Worm (Caenorhabditis elegans) whole organism, early embryonic: ENCODE measurements around the gene srb-3.
"Not testable (repeated sequence)": the region's sequence is repeated elsewhere in the genome, so short reads cannot be mapped to it uniquely, and the experiment has no call there.

ENCODE experiments used
- B0310.2 ChIP-seq: sonication (generic microtip); optimal IDR thresholded peaks from 2 replicates; lab custom pipeline; 2016; ENCODE audit warnings: mild to moderate bottlenecking, missing genetic modification characterization, missing compliant biosample characterization
- F13C5.2 ChIP-seq: sonication (generic microtip); optimal IDR thresholded peaks from 2 replicates; lab custom pipeline; 2017; ENCODE audit warnings: mild to moderate bottlenecking, missing genetic modification characterization, inconsistent platforms, missing compliant biosample characterization
- aly-1 ChIP-seq: sonication (generic microtip); optimal IDR thresholded peaks from 2 replicates; lab custom pipeline; 2016; ENCODE audit warnings: missing genetic modification characterization, missing compliant biosample characterization
- ama-1 ChIP-seq: fragments of 150-350 bp; optimal IDR thresholded peaks from 2 replicates; lab custom pipeline; 2014
- ceh-13 ChIP-seq: fragments of 200-800 bp; sonication (Bioruptor generic); optimal IDR thresholded peaks from 2 replicates; lab custom pipeline; 2018; ENCODE audit warnings: mild to moderate bottlenecking, missing genetic modification characterization, missing compliant biosample characterization
- ceh-36 ChIP-seq: sonication (generic microtip); optimal IDR thresholded peaks from 2 replicates; lab custom pipeline; 2016; ENCODE audit warnings: missing genetic modification characterization, inconsistent platforms, missing compliant biosample characterization
- ets-7 ChIP-seq: sonication (generic microtip); optimal IDR thresholded peaks from 2 replicates; lab custom pipeline; 2016; ENCODE audit warnings: missing genotype, missing genetic modification characterization, missing compliant biosample characterization
- flt-1 ChIP-seq: fragments of 200-800 bp; sonication (Bioruptor generic); IDR thresholded peaks from 2 replicates; pipeline ENCODE4 v1.3.6; 2022; ENCODE audit warnings: missing genetic modification characterization, missing compliant biosample characterization
- hmbx-1 ChIP-seq: sonication (generic microtip); optimal IDR thresholded peaks from 2 replicates; lab custom pipeline; 2016; ENCODE audit warnings: mild to moderate bottlenecking, missing genetic modification characterization, missing compliant biosample characterization
- hmg-4 ChIP-seq: fragments of 200-800 bp; sonication (Bioruptor generic); optimal IDR thresholded peaks from 2 replicates; lab custom pipeline; 2018; ENCODE audit warnings: mild to moderate bottlenecking, missing genetic modification characterization, missing compliant biosample characterization
- hnd-1 ChIP-seq: sonication (generic microtip); optimal IDR thresholded peaks from 2 replicates; lab custom pipeline; 2016; ENCODE audit warnings: missing genetic modification characterization, missing compliant biosample characterization
- pes-1 ChIP-seq: fragments of 200-800 bp; sonication (Bioruptor generic); IDR thresholded peaks from 2 replicates; pipeline ENCODE4 v1.3.6; 2022; ENCODE audit warnings: missing genetic modification reagents, missing genetic modification characterization, missing compliant biosample characterization
- scrt-1 ChIP-seq: fragments of 200-800 bp; sonication (Bioruptor generic); IDR thresholded peaks from 2 replicates; pipeline ENCODE4 v1.3.6; 2022; ENCODE audit warnings: missing genetic modification characterization, missing compliant biosample characterization
- sea-1 ChIP-seq: fragments of 200-800 bp; sonication (Bioruptor generic); conservative IDR thresholded peaks from 2 replicates; pipeline ENCODE4 v1.3.6; 2022; ENCODE audit warnings: missing genetic modification characterization, missing compliant biosample characterization
- tbx-11 ChIP-seq: fragments of 200-800 bp; sonication (Bioruptor generic); IDR thresholded peaks from 2 replicates; pipeline ENCODE4 v1.3.6; 2022; ENCODE audit warnings: missing genetic modification characterization, missing compliant biosample characterization
- tbx-37 ChIP-seq: fragments of 200-800 bp; sonication (Bioruptor generic); conservative IDR thresholded peaks from 2 replicates; pipeline ENCODE4 v1.3.6; 2022; ENCODE audit warnings: missing genetic modification reagents, missing genetic modification characterization, missing compliant biosample characterization
- tra-4 ChIP-seq: sonication (generic microtip); optimal IDR thresholded peaks from 2 replicates; lab custom pipeline; 2017; ENCODE audit warnings: missing genetic modification characterization, missing compliant biosample characterization

srb-3 gene

ce11 chrII:5171610-5172009 is 5.0 kb upstream of the srb-3 start, which contains the start of gene C27D6.15:
Gene C27D6.15 (plus strand): TSS chrII:5171910.
- TF ChIP-seq F13C5.2 (tag; lab: Kevin White, UChicago) (no peak), ets-7 (tag; lab: Kevin White, UChicago) (no peak), ceh-13 (GFP tag; lab: Kevin White, UChicago) (no peak), ceh-36 (tag; lab: Kevin White, UChicago) (no peak), scrt-1 (no peak), ama-1 (lab: Kevin White, UChicago) (no peak), hmbx-1 (no peak)

- TF ChIP-seq hmg-4: no peak
- no peak for TF ChIP-seq tbx-11 (GFP tag; lab: Robert Waterston, UW)
- TF ChIP-seq scrt-1: no peak
- TF ChIP-seq flt-1: no peak
- TF ChIP-seq tbx-37 (GFP tag; lab: Robert Waterston, UW): no peak
- no peak for TF ChIP-seq pes-1 (GFP tag; lab: Robert Waterston, UW)
- no peak for TF ChIP-seq ama-1 (lab: Kevin White, UChicago)
- TF ChIP-seq ceh-36 (tag; lab: Kevin White, UChicago): no peak
- TF ChIP-seq ets-7 (tag; lab: Kevin White, UChicago): no peak
- no peak for TF ChIP-seq hnd-1 (tag; lab: Kevin White, UChicago)
- no peak for TF ChIP-seq aly-1 (tag; lab: Kevin White, UChicago)
- TF ChIP-seq F13C5.2 (tag; lab: Kevin White, UChicago): no peak
- TF ChIP-seq hmbx-1: no peak
- no peak for TF ChIP-seq tra-4
- no peak for TF ChIP-seq ceh-13 (GFP tag; lab: Kevin White, UChicago)
- TF ChIP-seq B0310.2: no peak
These were observed 4.3 kb upstream of the srb-3 start, which contains the start of gene srb-1 for ce11 chrII:5170932-5171331. Gene srb-1 (minus strand): TSS chrII:5171032.

ce11 chrII:5163283-5163682 is 3.4 kb downstream of the srb-3 start, which contains the start of gene srb-5:
Gene srb-5 (minus strand): TSS chrII:5163383.
- TF ChIP-seq F13C5.2 (tag; lab: Kevin White, UChicago): no peak
- no peak for TF ChIP-seq tra-4
- TF ChIP-seq sea-1 (GFP tag; lab: Robert Waterston, UW): no peak
- no peak for TF ChIP-seq ceh-13 (GFP tag; lab: Kevin White, UChicago)
- TF ChIP-seq ama-1 (lab: Kevin White, UChicago): no peak
- no peak for TF ChIP-seq ceh-36 (tag; lab: Kevin White, UChicago)
- no peak for TF ChIP-seq aly-1 (tag; lab: Kevin White, UChicago)
- no peak for TF ChIP-seq tbx-11 (GFP tag; lab: Robert Waterston, UW)
- TF ChIP-seq scrt-1: no peak
- no peak for TF ChIP-seq hmbx-1
- no peak for TF ChIP-seq flt-1
- no peak for TF ChIP-seq hnd-1 (tag; lab: Kevin White, UChicago)
- no peak for TF ChIP-seq tbx-37 (GFP tag; lab: Robert Waterston, UW)
- TF ChIP-seq B0310.2: no peak
- no peak for TF ChIP-seq hmg-4
- TF ChIP-seq pes-1 (GFP tag; lab: Robert Waterston, UW): no peak
- TF ChIP-seq ets-7 (tag; lab: Kevin White, UChicago): no peak

ce11 chrII:5161102-5161501 is 5.5 kb downstream of the srb-3 start, which contains the start of gene C27D6.11:
Gene C27D6.11 (minus strand): TSS chrII:5161202.
- TF ChIP-seq ceh-13 (GFP tag; lab: Kevin White, UChicago) (no peak), pes-1 (GFP tag; lab: Robert Waterston, UW) (no peak), flt-1 (no peak), tbx-11 (GFP tag; lab: Robert Waterston, UW) (no peak)

ce11 chrII:5158774-5159173 is 7.9 kb downstream of the srb-3 start, which contains the start of gene F58A6.9:
Gene F58A6.9 (minus strand): TSS chrII:5158874.
- TF ChIP-seq tra-4; ceh-36 (tag; lab: Kevin White, UChicago); hnd-1 (tag; lab: Kevin White, UChicago): not testable (repeated sequence)

- TF ChIP-seq F13C5.2 (tag; lab: Kevin White, UChicago) (no peak), tra-4 (no peak), ceh-13 (GFP tag; lab: Kevin White, UChicago) (no peak), ceh-36 (tag; lab: Kevin White, UChicago) (no peak), hmg-4 (no peak), sea-1 (GFP tag; lab: Robert Waterston, UW) (no peak), tbx-37 (GFP tag; lab: Robert Waterston, UW) (no peak), aly-1 (tag; lab: Kevin White, UChicago) (no peak), tbx-11 (GFP tag; lab: Robert Waterston, UW) (no peak), B0310.2 (no peak), scrt-1 (no peak), hnd-1 (tag; lab: Kevin White, UChicago) (no peak), ama-1 (lab: Kevin White, UChicago) (no peak), flt-1 (no peak), hmbx-1 (no peak), pes-1 (GFP tag; lab: Robert Waterston, UW) (no peak), ets-7 (tag; lab: Kevin White, UChicago) (no peak)
These were observed 9.1 kb downstream of the srb-3 start, which contains the start of gene srb-13 for ce11 chrII:5157525-5157924. Gene srb-13 (minus strand): TSS chrII:5157625.

- TF ChIP-seq pes-1 (GFP tag; lab: Robert Waterston, UW): no peak
- no peak for TF ChIP-seq F13C5.2 (tag; lab: Kevin White, UChicago)
- TF ChIP-seq sea-1 (GFP tag; lab: Robert Waterston, UW): no peak
- TF ChIP-seq tra-4: no peak
- TF ChIP-seq tbx-11 (GFP tag; lab: Robert Waterston, UW): no peak
- TF ChIP-seq aly-1 (tag; lab: Kevin White, UChicago): no peak
- no peak for TF ChIP-seq scrt-1
- no peak for TF ChIP-seq ets-7 (tag; lab: Kevin White, UChicago)
These were observed 9.7 kb downstream of the srb-3 start, which contains the start of gene msp-45 for ce11 chrII:5156983-5157382. Gene msp-45 (minus strand): TSS chrII:5157083.

- no peak for TF ChIP-seq ceh-36 (tag; lab: Kevin White, UChicago)
- no peak for TF ChIP-seq F13C5.2 (tag; lab: Kevin White, UChicago)
- no peak for TF ChIP-seq pes-1 (GFP tag; lab: Robert Waterston, UW)
- no peak for TF ChIP-seq ets-7 (tag; lab: Kevin White, UChicago)
- no peak for TF ChIP-seq aly-1 (tag; lab: Kevin White, UChicago)
- TF ChIP-seq scrt-1: no peak
- no peak for TF ChIP-seq hmbx-1
- no peak for TF ChIP-seq ama-1 (lab: Kevin White, UChicago)
- no peak for TF ChIP-seq tbx-37 (GFP tag; lab: Robert Waterston, UW)
- no peak for TF ChIP-seq ceh-13 (GFP tag; lab: Kevin White, UChicago)
- no peak for TF ChIP-seq flt-1
- no peak for TF ChIP-seq hmg-4
- no peak for TF ChIP-seq tra-4
- no peak for TF ChIP-seq hnd-1 (tag; lab: Kevin White, UChicago)
- TF ChIP-seq B0310.2: no peak
- no peak for TF ChIP-seq sea-1 (GFP tag; lab: Robert Waterston, UW)
- no peak for TF ChIP-seq tbx-11 (GFP tag; lab: Robert Waterston, UW)
These were observed 12.1 kb downstream of the srb-3 start, which contains the start of gene srb-12 for ce11 chrII:5154540-5154939. Gene srb-12 (minus strand): TSS chrII:5154640.
